Worm (Caenorhabditis elegans): Measurements from ENCODE around the gene Y39E4A.1.
A peak's percentile ranks its signal among the peaks of the same experiment; 100 is the strongest.

- TF ChIP-seq W03F9.2 (tag; optimal IDR thresholded peaks at IDR 0.05): peak; percentile 78
- TF ChIP-seq him-1 (tag; optimal IDR thresholded peaks at IDR 0.05): peak; percentile 59
Measured at ce11 chrIII:12978473-12979174, 27.4 kb downstream of the Y39E4A.1 start, which contains the start of the genes ubq-2 and frg-1.
